Worm (Caenorhabditis elegans): ENCODE data around the gene Y69A2AR.51.
A peak's percentile ranks its signal among the peaks of the same experiment; 100 is the strongest.

The Y69A2AR.51 gene

DNA sequence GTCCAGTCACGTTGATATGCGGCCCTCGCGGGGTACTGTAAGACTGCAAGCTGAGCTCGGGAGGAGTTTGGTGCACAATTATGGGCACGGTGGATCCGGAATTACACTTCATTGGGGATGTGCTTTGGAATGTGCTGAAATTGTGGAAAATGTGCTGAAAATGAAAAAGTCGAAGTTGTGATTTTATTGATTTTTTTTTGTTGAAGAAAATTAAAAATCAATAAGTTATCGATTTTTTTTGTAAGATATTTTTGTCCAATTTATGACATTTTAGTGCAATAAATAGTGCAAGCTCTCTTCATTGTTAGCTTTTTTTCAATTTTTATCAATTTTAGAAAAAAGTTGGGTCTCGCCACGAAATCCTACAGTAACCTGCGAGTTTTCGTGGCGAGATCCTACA is 44.6 kb downstream of the Y69A2AR.51 start:
- TF ChIP-seq T22C8.4 (GFP tag; IDR thresholded peaks at IDR 0.05) (peak; percentile 69; the same call in 1 of the 2 replicates), ref-1 (GFP tag; conservative IDR thresholded peaks at IDR 0.05) (no peak)

DNA sequence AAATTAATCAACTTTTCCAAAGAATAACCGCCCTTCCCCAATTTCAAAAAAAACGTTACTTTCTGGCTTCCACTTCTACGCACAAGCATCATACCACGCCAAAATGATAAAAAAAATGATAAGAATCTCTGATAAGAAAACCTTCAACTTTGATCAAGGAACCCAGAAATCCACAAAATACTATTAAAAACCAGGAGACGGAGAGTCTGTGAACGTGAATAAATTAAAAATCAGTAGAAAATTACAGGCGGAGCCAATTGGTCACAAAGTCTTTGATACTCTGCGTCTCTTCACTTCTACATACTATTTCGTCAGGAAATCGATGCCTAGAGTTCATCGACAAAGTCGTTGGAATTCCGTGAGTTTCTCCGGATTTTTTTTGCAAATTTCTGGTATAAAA is 46.4 kb downstream of the Y69A2AR.51 start, which contains the start of gene smf-3:
Gene smf-3, plus strand, starts transcription at position 259 of the 400 bp plus-strand sequence.
- TF ChIP-seq ref-1 (GFP tag; conservative IDR thresholded peaks at IDR 0.05) (no peak), T22C8.4 (GFP tag; IDR thresholded peaks at IDR 0.05) (no peak), ztf-29 (GFP tag; IDR thresholded peaks at IDR 0.05) (no peak), flt-1 (GFP tag; IDR thresholded peaks at IDR 0.05) (no peak), med-1 (GFP tag; optimal IDR thresholded peaks at IDR 0.05; ENCODE audit: insufficient read depth) (no peak), tab-1 (GFP tag; IDR thresholded peaks at IDR 0.05) (no peak), klf-2 (GFP tag; conservative IDR thresholded peaks at IDR 0.05) (no peak), ztf-23 (GFP tag; IDR thresholded peaks at IDR 0.05) (no peak), cog-1 (tag; optimal IDR thresholded peaks at IDR 0.05) (no peak)
